Fruit fly (Drosophila melanogaster) whole organism, wandering third instar larva: ENCODE data around the gene Acp62F.

Source experiments
- Abd-B ChIP-seq: fragments of >200 bp; optimal IDR thresholded peaks from 2 replicates; lab custom pipeline; 2017; ENCODE audit warnings: missing biosample characterization, missing genetic modification characterization
- CG32264 ChIP-seq: fragments of 200-800 bp; sonication (Bioruptor generic); optimal IDR thresholded peaks from 2 replicates; lab custom pipeline; 2016; ENCODE audit warnings: missing biosample characterization, missing genetic modification characterization
- CG9705 ChIP-seq: fragments of 200-800 bp; sonication (Bioruptor generic); optimal IDR thresholded peaks from 2 replicates; lab custom pipeline; 2018; ENCODE audit warnings: missing biosample characterization, mild to moderate bottlenecking, missing genetic modification characterization
- CrebA ChIP-seq: fragments of 200-800 bp; sonication (Bioruptor generic); optimal IDR thresholded peaks from 2 replicates; lab custom pipeline; 2016; ENCODE audit warnings: missing biosample characterization, mild to moderate bottlenecking, missing genetic modification characterization, borderline replicate concordance
- Dfd ChIP-seq: fragments of >200 bp; optimal IDR thresholded peaks from 2 replicates; lab custom pipeline; 2017; ENCODE audit warnings: missing biosample characterization, missing genetic modification characterization
- Dif ChIP-seq: fragments of 200-275, 200-300 bp; sonication (Bioruptor generic); optimal IDR thresholded peaks from 2 replicates; lab custom pipeline; 2018; ENCODE audit warnings: missing biosample characterization, missing genetic modification characterization; ENCODE audit not compliant: partially characterized antibody
- GATAd ChIP-seq: sonication (Bioruptor generic); optimal IDR thresholded peaks from 2 replicates; lab custom pipeline; 2016; ENCODE audit warnings: missing biosample characterization, missing genetic modification characterization
- HLH106 ChIP-seq: fragments of 200-800 bp; optimal IDR thresholded peaks from 3 replicates; lab custom pipeline; 2019; ENCODE audit warnings: missing biosample characterization, mild to moderate bottlenecking, missing genetic modification characterization, moderate library complexity
- Hnf4 ChIP-seq: fragments of 200-800 bp; sonication (Bioruptor generic); optimal IDR thresholded peaks from 2 replicates; lab custom pipeline; 2016; ENCODE audit warnings: missing biosample characterization, mild to moderate bottlenecking, missing genetic modification characterization
- Hr78 ChIP-seq: fragments of >200 bp; optimal IDR thresholded peaks from 2 replicates; lab custom pipeline; 2017; ENCODE audit warnings: missing biosample characterization, missing genetic modification characterization
- Hr83 ChIP-seq: fragments of 200-300 bp; sonication (Bioruptor generic); optimal IDR thresholded peaks from 2 replicates; lab custom pipeline; 2016; ENCODE audit warnings: missing biosample characterization, mild to moderate bottlenecking, missing genetic modification characterization, moderate library complexity; ENCODE audit not compliant: poor library complexity, severe bottlenecking
- Jra ChIP-seq: sonication (Bioruptor generic); optimal IDR thresholded peaks from 2 replicates; lab custom pipeline; 2016; ENCODE audit warnings: missing biosample characterization, missing genetic modification characterization
- Mio ChIP-seq: sonication (Bioruptor generic); optimal IDR thresholded peaks from 2 replicates; lab custom pipeline; 2016; ENCODE audit warnings: missing biosample characterization, missing genetic modification characterization
- Myc ChIP-seq: fragments of >200 bp; optimal IDR thresholded peaks from 2 replicates; lab custom pipeline; 2017
- OdsH ChIP-seq: fragments of 200-800 bp; sonication (Bioruptor generic); optimal IDR thresholded peaks from 2 replicates; lab custom pipeline; 2016; ENCODE audit warnings: missing biosample characterization, mild to moderate bottlenecking, missing genetic modification characterization
- Rel ChIP-seq, 2 experiments: fragments of 200-800 bp; sonication (Bioruptor generic) in 1 of 2; optimal IDR thresholded peaks; 2 replicates in 1 of 2; 3 replicates in 1 of 2; lab custom pipeline; 2016 to 2019; ENCODE audit warnings: mild to moderate bottlenecking in 2 of 2, missing biosample characterization in 2 of 2, missing genetic modification characterization in 2 of 2, moderate library complexity in 1 of 2
- Sp1 ChIP-seq: fragments of 200-800 bp; sonication (Bioruptor generic); optimal IDR thresholded peaks from 3 replicates; lab custom pipeline; 2019; ENCODE audit warnings: missing biosample characterization, mild to moderate bottlenecking, missing genetic modification characterization, moderate library complexity
- Vsx2 ChIP-seq: fragments of 200-300, 225-300 bp; sonication (Bioruptor generic); optimal IDR thresholded peaks from 2 replicates; lab custom pipeline; 2018; ENCODE audit warnings: missing biosample characterization, missing genetic modification characterization; ENCODE audit not compliant: partially characterized antibody
- br ChIP-seq: fragments of 200-800 bp; sonication (Bioruptor generic); optimal IDR thresholded peaks from 2 replicates; lab custom pipeline; 2016; ENCODE audit warnings: missing biosample characterization, missing genetic modification characterization
- dl ChIP-seq, 2 experiments: fragments of 175-275, 200-275 bp in 1 of 2; fragments of 200-275 bp in 1 of 2; sonication (Bioruptor generic); optimal IDR thresholded peaks; lab custom pipeline; 2018; ENCODE audit warnings: mild to moderate bottlenecking in 2 of 2, missing biosample characterization in 2 of 2, missing genetic modification characterization in 2 of 2, moderate library complexity in 2 of 2; ENCODE audit not compliant: partially characterized antibody in 2 of 2, insufficient read depth in 1 of 2
- dmrt93B ChIP-seq: fragments of 200-800 bp; sonication (Bioruptor generic); optimal IDR thresholded peaks from 2 replicates; lab custom pipeline; 2018; ENCODE audit warnings: missing biosample characterization, mild to moderate bottlenecking, missing genetic modification characterization
- dsf ChIP-seq: sonication (Bioruptor generic); optimal IDR thresholded peaks from 2 replicates; lab custom pipeline; 2016; ENCODE audit warnings: missing biosample characterization, missing genetic modification characterization, borderline replicate concordance
- ey ChIP-seq: fragments of 200-800 bp; sonication (Bioruptor generic); optimal IDR thresholded peaks from 2 replicates; lab custom pipeline; 2016; ENCODE audit warnings: missing biosample characterization, missing genetic modification characterization
- foxo ChIP-seq, 2 experiments: fragments of 200-800 bp; sonication (Bioruptor generic); optimal IDR thresholded peaks; 2 replicates in 1 of 2; 3 replicates in 1 of 2; lab custom pipeline; 2016 to 2017; ENCODE audit warnings: missing biosample characterization in 2 of 2, missing genetic modification characterization in 2 of 2
- fru ChIP-seq: fragments of 200-800 bp; sonication (Bioruptor generic); optimal IDR thresholded peaks from 3 replicates; lab custom pipeline; 2016; ENCODE audit warnings: missing biosample characterization, mild to moderate bottlenecking, missing genetic modification characterization
- h ChIP-seq: fragments of 200-800 bp; sonication (Bioruptor generic); optimal IDR thresholded peaks from 3 replicates; lab custom pipeline; 2016; ENCODE audit warnings: missing biosample characterization, mild to moderate bottlenecking, missing genetic modification characterization
- jim ChIP-seq: fragments of 175-275, 200-325 bp; sonication (Bioruptor generic); optimal IDR thresholded peaks from 2 replicates; lab custom pipeline; 2016; ENCODE audit warnings: missing biosample characterization, mild to moderate bottlenecking, missing genetic modification characterization
- pan ChIP-seq: fragments of >200 bp; optimal IDR thresholded peaks from 2 replicates; lab custom pipeline; 2017
- psq ChIP-seq: fragments of 200-800 bp; sonication (Bioruptor generic); optimal IDR thresholded peaks from 3 replicates; lab custom pipeline; 2017; ENCODE audit warnings: missing biosample characterization, mild to moderate bottlenecking, missing genetic modification characterization, moderate library complexity
- rgr ChIP-seq: fragments of 200-800 bp; sonication (Bioruptor generic); optimal IDR thresholded peaks from 3 replicates; lab custom pipeline; 2016; ENCODE audit warnings: missing biosample characterization, mild to moderate bottlenecking, missing genetic modification characterization
- sage ChIP-seq: fragments of 200-800 bp; sonication (Bioruptor generic); optimal IDR thresholded peaks from 2 replicates; lab custom pipeline; 2016; ENCODE audit warnings: missing biosample characterization, mild to moderate bottlenecking, missing genetic modification characterization
- sv ChIP-seq: fragments of 200-800 bp; sonication (Bioruptor generic); optimal IDR thresholded peaks from 3 replicates; lab custom pipeline; 2016; ENCODE audit warnings: missing biosample characterization, missing genetic modification characterization
- tai ChIP-seq: sonication (Bioruptor generic); optimal IDR thresholded peaks from 2 replicates; lab custom pipeline; 2016; ENCODE audit warnings: missing biosample characterization, missing genetic modification characterization
- woc ChIP-seq: sonication (Bioruptor generic); optimal IDR thresholded peaks from 2 replicates; lab custom pipeline; 2016; ENCODE audit warnings: missing biosample characterization, mild to moderate bottlenecking, missing genetic modification characterization

Gene Acp62F

DNA sequence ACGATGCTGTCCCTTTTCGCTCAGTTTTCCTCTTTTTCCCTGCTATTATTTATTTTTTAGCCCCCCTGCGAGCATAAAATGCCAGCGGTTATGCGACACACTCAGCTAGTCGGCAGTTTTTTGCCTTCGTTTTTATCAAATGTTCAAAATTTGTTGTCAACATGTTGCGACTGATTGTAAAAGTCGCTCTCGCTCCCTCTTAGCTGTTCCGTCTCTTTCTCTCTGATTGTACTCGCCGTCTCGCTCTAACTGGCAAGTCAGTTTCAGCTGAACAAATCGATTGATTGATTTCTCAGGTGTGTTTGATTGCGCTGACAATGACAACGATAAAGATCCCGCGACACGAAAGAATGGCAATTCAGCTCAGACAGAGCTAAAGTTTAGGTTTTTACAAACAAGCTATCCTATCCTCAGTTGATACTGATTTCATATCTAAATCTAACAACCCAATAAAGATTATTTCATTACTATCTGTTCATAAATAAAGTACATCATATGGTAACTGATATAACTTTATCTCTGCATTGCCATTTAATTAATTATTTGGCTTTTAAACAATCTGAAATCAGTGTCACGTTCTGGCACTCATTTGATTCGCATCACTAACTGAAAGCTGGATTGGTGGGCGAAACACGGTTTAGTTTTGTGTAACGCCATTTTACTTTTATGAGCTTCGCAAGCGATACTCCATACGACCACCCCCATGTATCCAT lies 6.3 kb downstream of the Acp62F start:
- no peak for TF ChIP-seq br (GFP tag; lab: Kevin White, UChicago)
- TF ChIP-seq Hr83 (GFP tag; lab: Kevin White, UChicago) = no peak
- no peak for TF ChIP-seq jim (GFP tag; lab: Kevin White, UChicago)
- TF ChIP-seq dl (GFP tag; optimal IDR thresholded peaks at IDR 0.05; lab: Kevin White, UChicago; ENCODE audit: insufficient read depth in 1 of 2, partially characterized antibody in 2 of 2) = no peak
- no peak for TF ChIP-seq pan (lab: Kevin White, UChicago)
- no peak for TF ChIP-seq tai (GFP tag; lab: Kevin White, UChicago)
- no peak for TF ChIP-seq Rel (GFP tag; optimal IDR thresholded peaks at IDR 0.05; lab: Kevin White, UChicago)
- TF ChIP-seq Rel (tag; optimal IDR thresholded peaks at IDR 0.05; lab: Kevin White, UChicago) = no peak
- TF ChIP-seq Mio = no peak
- no peak for TF ChIP-seq Sp1 (GFP tag; lab: Kevin White, UChicago)
- no peak for TF ChIP-seq rgr (GFP tag; lab: Kevin White, UChicago)
- no peak for TF ChIP-seq Jra (GFP tag; lab: Kevin White, UChicago)
- no peak for TF ChIP-seq psq (GFP tag; lab: Kevin White, UChicago)
- no peak for TF ChIP-seq Vsx2 (GFP tag; lab: Kevin White, UChicago)

DNA sequence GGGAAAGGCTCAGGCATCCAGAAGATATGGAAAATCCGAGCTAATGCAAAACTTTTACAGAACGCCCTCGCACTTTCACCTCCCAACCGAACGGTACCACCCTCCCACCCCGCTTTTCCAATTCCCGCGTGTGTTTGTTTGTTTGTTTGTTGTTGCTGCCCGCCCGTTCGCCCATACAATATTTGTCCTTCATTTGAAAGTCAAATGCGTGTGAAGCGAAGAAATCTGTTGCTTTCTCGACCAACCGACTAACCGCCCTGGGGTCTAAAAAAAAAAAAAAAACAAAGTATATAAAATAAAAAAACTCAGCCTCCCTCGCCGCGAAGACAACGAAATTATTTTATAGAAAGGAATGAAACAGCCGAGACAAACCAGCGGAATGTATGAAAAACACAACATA lies 8.8 kb downstream of the Acp62F start:
- no peak for TF ChIP-seq ey (GFP tag; lab: Kevin White, UChicago)
- no peak for TF ChIP-seq Abd-B (GFP tag; lab: Kevin White, UChicago)
- TF ChIP-seq CG9705 (GFP tag; lab: Kevin White, UChicago) = no peak
- TF ChIP-seq CrebA (GFP tag; lab: Kevin White, UChicago) = no peak
- no peak for TF ChIP-seq Vsx2 (GFP tag; lab: Kevin White, UChicago)
- TF ChIP-seq Jra (GFP tag; lab: Kevin White, UChicago) = no peak
- TF ChIP-seq Dfd (GFP tag; lab: Kevin White, UChicago) = no peak
- no peak for TF ChIP-seq jim (GFP tag; lab: Kevin White, UChicago)
- no peak for TF ChIP-seq sage (GFP tag; lab: Kevin White, UChicago)
- no peak for TF ChIP-seq dsf (GFP tag; lab: Kevin White, UChicago)
- no peak for TF ChIP-seq pan (lab: Kevin White, UChicago)
- TF ChIP-seq OdsH (GFP tag; lab: Kevin White, UChicago) = no peak
- TF ChIP-seq foxo (GFP tag; optimal IDR thresholded peaks at IDR 0.05; lab: Kevin White, UChicago) = no peak
- no peak for TF ChIP-seq Hnf4 (GFP tag; lab: Kevin White, UChicago)
- no peak for TF ChIP-seq tai (GFP tag; lab: Kevin White, UChicago)
- TF ChIP-seq br (GFP tag; lab: Kevin White, UChicago) = no peak
- TF ChIP-seq Mio = no peak
- no peak for TF ChIP-seq Hr83 (GFP tag; lab: Kevin White, UChicago)
- TF ChIP-seq Dif (GFP tag; lab: Kevin White, UChicago) = no peak

dm6 chr3L:2762122-2762521 lies 22.6 kb downstream of the Acp62F start:
- TF ChIP-seq CG32264 = no peak
- TF ChIP-seq Dfd (GFP tag; lab: Kevin White, UChicago) = no peak
- no peak for TF ChIP-seq CrebA (GFP tag; lab: Kevin White, UChicago)
- TF ChIP-seq fru (GFP tag; lab: Kevin White, UChicago) = no peak
- TF ChIP-seq br (GFP tag; lab: Kevin White, UChicago) = no peak
- TF ChIP-seq Sp1 (GFP tag; lab: Kevin White, UChicago) = no peak
- no peak for TF ChIP-seq pan (lab: Kevin White, UChicago)
- no peak for TF ChIP-seq rgr (GFP tag; lab: Kevin White, UChicago)
- no peak for TF ChIP-seq Hr78 (GFP tag; lab: Kevin White, UChicago)
- no peak for TF ChIP-seq dmrt93B (GFP tag; lab: Kevin White, UChicago)
- TF ChIP-seq sv (GFP tag; lab: Kevin White, UChicago) = no peak
- TF ChIP-seq Jra (GFP tag; lab: Kevin White, UChicago) = no peak
- no peak for TF ChIP-seq Abd-B (GFP tag; lab: Kevin White, UChicago)

DNA sequence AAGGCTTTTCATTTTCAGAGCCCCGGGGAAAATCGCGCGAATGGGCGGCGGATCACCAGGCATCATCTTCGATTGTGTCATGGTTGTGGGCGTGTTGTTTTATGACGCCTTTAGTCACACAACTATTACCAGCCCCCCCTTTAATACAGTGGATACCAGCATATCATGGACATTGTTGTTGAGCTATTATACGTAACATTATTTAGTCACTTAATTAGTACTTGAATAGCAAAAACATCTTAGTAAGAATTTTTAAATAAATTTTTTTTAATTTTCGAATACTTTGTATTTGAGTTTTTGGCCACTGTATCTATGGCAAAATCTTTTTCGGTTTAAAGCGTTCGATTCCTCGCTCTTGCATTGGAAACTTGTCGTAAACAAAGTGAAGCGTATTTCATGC lies 24.2 kb downstream of the Acp62F start:
- TF ChIP-seq h (GFP tag; lab: Kevin White, UChicago) = no peak
- no peak for TF ChIP-seq Hr83 (GFP tag; lab: Kevin White, UChicago)
- no peak for TF ChIP-seq CG32264
- no peak for TF ChIP-seq Vsx2 (GFP tag; lab: Kevin White, UChicago)
- no peak for TF ChIP-seq Rel (GFP tag; optimal IDR thresholded peaks at IDR 0.05; lab: Kevin White, UChicago)
- no peak for TF ChIP-seq Rel (tag; optimal IDR thresholded peaks at IDR 0.05; lab: Kevin White, UChicago)
- no peak for TF ChIP-seq rgr (GFP tag; lab: Kevin White, UChicago)
- no peak for TF ChIP-seq dmrt93B (GFP tag; lab: Kevin White, UChicago)
- no peak for TF ChIP-seq sage (GFP tag; lab: Kevin White, UChicago)
- TF ChIP-seq br (GFP tag; lab: Kevin White, UChicago) = no peak
- no peak for TF ChIP-seq Myc (lab: Kevin White, UChicago)
- no peak for TF ChIP-seq HLH106
- no peak for TF ChIP-seq foxo (GFP tag; optimal IDR thresholded peaks at IDR 0.05; lab: Kevin White, UChicago)
- TF ChIP-seq woc (GFP tag; lab: Kevin White, UChicago) = no peak
- TF ChIP-seq OdsH (GFP tag; lab: Kevin White, UChicago) = no peak
- TF ChIP-seq GATAd = no peak
- no peak for TF ChIP-seq pan (lab: Kevin White, UChicago)
